Worm (Caenorhabditis elegans) whole organism, late embryonic: ENCODE data around the gene ubh-3.

ENCODE experiments used
- C08G9.2 ChIP-seq: sonication (generic microtip); optimal IDR thresholded peaks from 2 replicates; lab custom pipeline; 2016; ENCODE audit warnings: mild to moderate bottlenecking, missing genetic modification characterization, moderate library complexity, missing compliant biosample characterization
- C38D4.7 ChIP-seq: fragments of 200-800 bp; sonication (Bioruptor generic); optimal IDR thresholded peaks from 2 replicates; lab custom pipeline; 2018; ENCODE audit warnings: mild to moderate bottlenecking, missing genetic modification characterization, moderate library complexity, missing compliant biosample characterization
- K02D7.2 ChIP-seq: sonication (generic microtip); optimal IDR thresholded peaks from 2 replicates; lab custom pipeline; 2017; ENCODE audit warnings: mild to moderate bottlenecking, missing genetic modification characterization, missing compliant biosample characterization
- K09A11.1 ChIP-seq: sonication (generic microtip); optimal IDR thresholded peaks from 2 replicates; lab custom pipeline; 2017; ENCODE audit warnings: antibody characterized with exemption, mild to moderate bottlenecking, missing genetic modification characterization, missing compliant biosample characterization; ENCODE audit not compliant: insufficient read depth
- Y22D7AL.16 ChIP-seq: sonication (generic microtip); optimal IDR thresholded peaks from 2 replicates; lab custom pipeline; 2016; ENCODE audit warnings: missing genetic modification characterization, missing compliant biosample characterization
- ahr-1 ChIP-seq: sonication (generic microtip); optimal IDR thresholded peaks from 2 replicates; lab custom pipeline; 2016; ENCODE audit warnings: missing genetic modification characterization, missing compliant biosample characterization
- ceh-18 ChIP-seq: sonication (generic microtip); optimal IDR thresholded peaks from 2 replicates; lab custom pipeline; 2016; ENCODE audit warnings: missing genetic modification characterization, missing compliant biosample characterization
- ceh-22 ChIP-seq: sonication (generic microtip); optimal IDR thresholded peaks from 2 replicates; lab custom pipeline; 2017; ENCODE audit warnings: missing biosample characterization, missing genetic modification characterization
- ceh-6 ChIP-seq: fragments of 200-800 bp; sonication (Bioruptor generic); optimal IDR thresholded peaks from 2 replicates; lab custom pipeline; 2018; ENCODE audit warnings: mild to moderate bottlenecking, missing genetic modification characterization, missing compliant biosample characterization
- dve-1 ChIP-seq: sonication (generic microtip); optimal IDR thresholded peaks from 2 replicates; lab custom pipeline; 2017; ENCODE audit warnings: antibody characterized with exemption, mild to moderate bottlenecking, missing genetic modification characterization, missing compliant biosample characterization
- elt-2 ChIP-seq: sonication (generic microtip); optimal IDR thresholded peaks from 2 replicates; lab custom pipeline; 2016; ENCODE audit warnings: missing genetic modification reagents, missing genetic modification characterization, missing compliant biosample characterization
- elt-4 ChIP-seq: sonication (generic microtip); optimal IDR thresholded peaks from 2 replicates; lab custom pipeline; 2016; ENCODE audit warnings: missing genetic modification characterization, missing compliant biosample characterization
- eyg-1 ChIP-seq: sonication (generic microtip); optimal IDR thresholded peaks from 2 replicates; lab custom pipeline; 2016; ENCODE audit warnings: missing genotype, missing genetic modification characterization, missing compliant biosample characterization
- fkh-10 ChIP-seq: fragments of 150-350 bp; optimal IDR thresholded peaks from 2 replicates; lab custom pipeline; 2014; ENCODE audit warnings: missing biosample characterization, missing genetic modification reagents, missing genetic modification characterization
- fkh-6 ChIP-seq: sonication (generic microtip); optimal IDR thresholded peaks from 2 replicates; lab custom pipeline; 2016; ENCODE audit warnings: missing genetic modification characterization, missing compliant biosample characterization
- gmeb-2 ChIP-seq: sonication (generic microtip); optimal IDR thresholded peaks from 2 replicates; lab custom pipeline; 2016; ENCODE audit warnings: missing genetic modification characterization, inconsistent platforms, missing compliant biosample characterization
- hlh-13 ChIP-seq: fragments of 200-800 bp; sonication (Bioruptor generic); optimal IDR thresholded peaks from 2 replicates; lab custom pipeline; 2018; ENCODE audit warnings: mild to moderate bottlenecking, missing genetic modification characterization, missing compliant biosample characterization
- hlh-6 ChIP-seq: sonication (generic microtip); optimal IDR thresholded peaks from 2 replicates; lab custom pipeline; 2016; ENCODE audit warnings: missing genotype, missing genetic modification characterization, missing compliant biosample characterization
- hlh-8 ChIP-seq: sonication (generic microtip); optimal IDR thresholded peaks from 2 replicates; lab custom pipeline; 2016; ENCODE audit warnings: missing genotype, missing genetic modification characterization, missing compliant biosample characterization
- lin-11 ChIP-seq: fragments of 200-800 bp; sonication (Bioruptor generic); optimal IDR thresholded peaks from 2 replicates; lab custom pipeline; 2018; ENCODE audit warnings: mild to moderate bottlenecking, missing genetic modification characterization, missing compliant biosample characterization
- madf-2 ChIP-seq: sonication (generic microtip); optimal IDR thresholded peaks from 2 replicates; lab custom pipeline; 2017; ENCODE audit warnings: missing genetic modification characterization, missing compliant biosample characterization
- nfya-1 ChIP-seq: sonication (generic microtip); optimal IDR thresholded peaks from 2 replicates; lab custom pipeline; 2017; ENCODE audit warnings: missing genetic modification characterization, mild to moderate bottlenecking, missing compliant biosample characterization, antibody characterized with exemption, moderate library complexity
- nhr-232 ChIP-seq: sonication (generic microtip); optimal IDR thresholded peaks from 2 replicates; lab custom pipeline; 2016; ENCODE audit warnings: missing genetic modification characterization, missing compliant biosample characterization
- pat-9 ChIP-seq: fragments of 200-800 bp; sonication (Bioruptor generic); optimal IDR thresholded peaks from 2 replicates; lab custom pipeline; 2018; ENCODE audit warnings: mild to moderate bottlenecking, missing genetic modification characterization, moderate library complexity, missing compliant biosample characterization
- pax-1 ChIP-seq: fragments of 150-350 bp; optimal IDR thresholded peaks from 2 replicates; lab custom pipeline; 2014; ENCODE audit warnings: missing biosample characterization, missing genetic modification characterization
- pha-2 ChIP-seq: sonication (generic microtip); optimal IDR thresholded peaks from 2 replicates; lab custom pipeline; 2017; ENCODE audit warnings: mild to moderate bottlenecking, missing genetic modification characterization, missing compliant biosample characterization
- ref-2 ChIP-seq: sonication (generic microtip); optimal IDR thresholded peaks from 2 replicates; lab custom pipeline; 2016; ENCODE audit warnings: missing genetic modification characterization, missing compliant biosample characterization
- rnt-1 ChIP-seq: sonication (generic microtip); optimal IDR thresholded peaks from 2 replicates; lab custom pipeline; 2016; ENCODE audit warnings: missing genetic modification characterization, missing compliant biosample characterization
- sox-2 ChIP-seq: fragments of 200-800 bp; sonication (Bioruptor generic); IDR thresholded peaks from 2 replicates; pipeline ENCODE4 v1.3.6; 2022; ENCODE audit warnings: missing genetic modification reagents, missing genetic modification characterization, missing compliant biosample characterization
- syd-9 ChIP-seq: sonication (generic microtip); optimal IDR thresholded peaks from 2 replicates; lab custom pipeline; 2016; ENCODE audit warnings: mild to moderate bottlenecking, missing genetic modification characterization, moderate library complexity, missing compliant biosample characterization
- tbx-7 ChIP-seq: sonication (generic microtip); optimal IDR thresholded peaks from 2 replicates; lab custom pipeline; 2016; ENCODE audit warnings: missing genotype, missing genetic modification characterization, missing compliant biosample characterization
- ttx-3 ChIP-seq: sonication (generic microtip); optimal IDR thresholded peaks from 2 replicates; lab custom pipeline; 2016; ENCODE audit warnings: missing genetic modification reagents, missing genetic modification characterization, missing compliant biosample characterization
- unc-3 ChIP-seq, 2 experiments: fragments of 200-800 bp in 1 of 2; sonication (Bioruptor generic) in 1 of 2; sonication (generic microtip) in 1 of 2; conservative IDR thresholded peaks in 1 of 2; optimal IDR thresholded peaks in 1 of 2; 2 replicates each; pipeline versions ENCODE4 v1.3.6 to Lab custom; 2016 to 2022; ENCODE audit warnings: missing compliant biosample characterization in 2 of 2, missing genetic modification characterization in 2 of 2, missing genetic modification reagents in 1 of 2
- unc-42 ChIP-seq: sonication (generic microtip); optimal IDR thresholded peaks from 2 replicates; lab custom pipeline; 2016; ENCODE audit warnings: missing genotype, missing genetic modification characterization, missing compliant biosample characterization
- ztf-16 ChIP-seq: sonication (generic microtip); optimal IDR thresholded peaks from 2 replicates; lab custom pipeline; 2017; ENCODE audit warnings: missing genetic modification characterization, missing compliant biosample characterization

Gene ubh-3

DNA sequence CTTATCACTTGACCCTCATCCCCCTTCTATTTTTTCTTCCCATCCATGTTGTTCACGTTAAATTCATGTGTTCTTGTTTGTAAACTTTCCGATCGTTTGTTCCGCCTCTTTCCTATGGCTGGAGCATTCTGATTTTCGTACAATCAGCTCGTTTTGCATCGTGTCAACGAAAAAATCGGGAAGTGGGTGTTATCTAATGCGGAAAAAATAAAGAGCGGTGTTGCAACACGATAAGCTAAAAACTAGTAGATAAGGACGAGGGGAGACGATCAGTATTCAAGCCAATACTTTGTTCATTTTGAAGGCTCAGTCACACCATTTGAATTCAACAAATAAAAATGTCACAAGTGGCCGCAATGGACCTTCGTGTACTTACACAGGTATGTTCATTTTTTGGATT is 16.2 kb upstream of the ubh-3 start, which contains the start of gene acs-1:
TSS of gene acs-1 (plus strand) at position 233 of the 400 bp plus-strand sequence.
- TF ChIP-seq madf-2 (no peak), elt-2 (peak; percentile 43)
- TF ChIP-seq, all 69 proteins: peak for 1

DNA sequence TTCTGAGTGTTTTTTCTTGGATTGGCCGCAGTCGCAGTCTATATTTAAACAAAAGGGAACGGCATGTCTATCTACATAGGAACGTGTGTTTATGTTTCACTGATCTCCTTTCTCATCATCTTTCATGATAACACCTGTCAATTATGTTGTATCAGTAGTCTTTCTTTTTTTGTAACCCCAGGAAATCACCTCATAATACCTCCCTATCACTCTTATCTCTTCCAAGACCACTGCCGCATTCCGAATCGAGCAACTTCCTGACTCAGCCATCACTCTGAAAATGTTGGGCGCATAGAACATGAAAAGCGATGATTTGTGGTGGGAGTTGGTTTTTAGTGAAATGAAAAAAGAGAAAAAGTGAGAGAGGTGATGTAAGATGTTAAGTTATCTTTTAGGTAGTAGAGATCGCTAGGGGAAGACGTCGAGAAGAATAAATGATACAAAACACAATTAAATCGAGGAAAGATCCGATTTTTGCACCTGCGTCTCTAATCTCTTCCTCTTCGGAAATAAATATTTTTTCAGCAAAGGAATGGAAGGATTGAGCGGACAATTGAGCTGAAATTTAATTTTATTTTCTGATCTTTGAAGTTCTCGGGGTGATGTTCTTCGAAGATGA is 14.4 kb upstream of the ubh-3 start:
- peak; percentile 10 for TF ChIP-seq elt-2
- TF ChIP-seq pat-9 (tag; lab: Kevin White, UChicago): no peak

DNA sequence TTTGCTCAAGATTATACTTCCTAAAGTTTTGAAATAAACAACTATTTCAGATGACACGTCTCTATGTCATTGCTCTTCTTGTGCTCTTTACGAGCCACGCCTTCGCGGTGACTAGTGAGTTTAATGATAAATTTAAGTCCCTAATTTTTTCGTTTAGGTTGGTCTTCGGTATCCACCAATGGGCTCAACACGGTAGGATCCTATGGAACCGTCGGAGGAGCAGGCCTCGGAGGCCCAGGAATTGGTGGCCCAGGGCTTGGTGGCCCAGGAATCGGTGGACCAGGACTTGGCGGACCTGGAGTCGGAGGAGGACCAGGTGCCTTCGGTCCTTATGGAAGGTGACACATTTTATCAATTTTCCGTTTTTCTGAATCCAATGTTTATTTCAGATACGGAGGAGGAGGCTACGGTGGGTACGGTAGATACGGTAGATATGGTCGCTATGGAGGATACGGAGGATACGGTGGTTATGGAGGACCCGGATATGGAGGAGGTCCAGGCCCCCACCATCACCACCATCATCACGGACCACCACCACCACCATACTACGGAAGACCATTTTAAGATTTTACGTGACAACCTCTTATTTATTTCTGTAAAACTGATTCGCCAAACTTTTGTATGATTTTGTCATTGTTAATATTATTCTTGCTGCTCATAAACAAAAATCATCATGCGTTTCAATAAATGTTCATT is 11.9 kb upstream of the ubh-3 start, which contains the start of the genes F46E10.2 and F46E10.18:
TSS of gene F46E10.2 (plus strand) at position 51 of the 696 bp plus-strand sequence.
TSS of gene F46E10.18 (plus strand) at position 646 of the 696 bp plus-strand sequence.
- no peak for TF ChIP-seq hlh-8 (tag; lab: Kevin White, UChicago)
- no peak for TF ChIP-seq ceh-22
- no peak for TF ChIP-seq pha-2 (tag; lab: Kevin White, UChicago)
- no peak for TF ChIP-seq ref-2 (tag; lab: Kevin White, UChicago)
- no peak for TF ChIP-seq C38D4.7 (GFP tag; lab: Kevin White, UChicago)
- TF ChIP-seq Y22D7AL.16: no peak
- no peak for TF ChIP-seq ceh-18
- no peak for TF ChIP-seq ttx-3 (tag; lab: Kevin White, UChicago)
- TF ChIP-seq nfya-1 (tag; lab: Kevin White, UChicago): no peak
- TF ChIP-seq ahr-1 (tag; lab: Kevin White, UChicago): no peak
- TF ChIP-seq K02D7.2 (tag; lab: Kevin White, UChicago): no peak
- no peak for TF ChIP-seq tbx-7
- no peak for TF ChIP-seq ceh-6 (GFP tag; lab: Kevin White, UChicago)
- TF ChIP-seq unc-42: no peak
- TF ChIP-seq ztf-16 (tag; lab: Kevin White, UChicago): no peak
- TF ChIP-seq K09A11.1 (tag; lab: Kevin White, UChicago): no peak
- no peak for TF ChIP-seq rnt-1 (tag; lab: Kevin White, UChicago)

DNA sequence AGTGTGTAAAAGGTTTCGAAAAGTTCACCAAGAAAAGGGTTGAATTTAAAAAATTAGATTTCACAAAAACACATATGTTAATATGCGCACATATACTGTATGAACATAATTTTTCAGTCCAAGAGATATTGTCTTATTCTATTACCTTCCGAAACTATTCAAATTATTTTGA is 9.5 kb upstream of the ubh-3 start, which contains the start of gene F46E10.3:
TSS of gene F46E10.3 (plus strand) at position 73 of the 172 bp plus-strand sequence.
- no peak for TF ChIP-seq fkh-10 (GFP tag; lab: Kevin White, UChicago)
- TF ChIP-seq hlh-6 (tag; lab: Kevin White, UChicago): no peak
- TF ChIP-seq pax-1 (tag; lab: Kevin White, UChicago): no peak
- TF ChIP-seq unc-3 (GFP tag; conservative IDR thresholded peaks at IDR 0.05; lab: Robert Waterston, UW): no peak
- no peak for TF ChIP-seq unc-3 (tag; optimal IDR thresholded peaks at IDR 0.05; lab: Kevin White, UChicago)
- TF ChIP-seq C38D4.7 (GFP tag; lab: Kevin White, UChicago): no peak
- no peak for TF ChIP-seq fkh-6 (tag; lab: Kevin White, UChicago)
- TF ChIP-seq, all 69 proteins: peak for 0

DNA sequence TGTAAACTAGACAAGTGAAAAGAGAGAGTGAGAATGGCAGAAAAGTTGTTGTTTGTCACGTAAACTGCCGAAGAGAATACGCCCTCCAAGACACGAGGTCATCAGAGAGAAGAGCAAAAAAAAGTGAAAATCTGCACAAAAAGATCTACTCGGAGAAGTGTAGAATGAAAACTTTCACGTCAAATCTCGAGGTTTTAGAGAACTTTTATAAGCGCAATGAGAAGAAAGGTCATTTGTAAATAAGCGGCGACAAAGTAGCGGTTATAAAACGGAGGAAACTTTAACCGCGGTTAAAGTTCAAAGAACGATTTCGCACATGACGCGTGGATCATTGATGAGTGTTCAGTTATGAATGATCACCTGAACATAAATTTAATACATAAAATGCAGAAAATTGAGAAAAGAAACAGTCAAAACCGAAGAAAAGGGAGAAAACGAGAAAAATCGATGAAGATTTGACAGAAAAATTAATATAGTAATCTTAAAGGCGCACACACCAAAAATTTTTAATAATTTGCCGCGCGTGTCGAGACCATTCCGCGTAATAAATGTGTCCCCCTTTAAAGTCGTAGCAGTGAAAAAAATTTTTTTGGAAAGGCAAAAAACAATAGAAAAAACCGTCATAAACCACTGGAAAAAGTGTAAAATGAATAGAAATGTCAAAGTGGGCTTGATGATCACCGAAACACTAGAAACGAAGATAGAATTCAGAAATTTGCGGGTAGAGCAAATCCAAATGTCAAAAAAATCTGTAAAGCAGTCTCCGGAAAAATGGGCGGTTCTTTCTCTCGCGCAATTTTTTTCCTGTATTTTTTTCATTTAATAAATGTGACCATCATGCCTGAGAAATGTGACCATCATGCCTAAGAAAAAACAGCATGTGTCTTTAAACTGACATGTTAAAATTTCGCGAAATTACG is 9.0 kb upstream of the ubh-3 start:
- TF ChIP-seq eyg-1 (no peak), C08G9.2 (tag; lab: Kevin White, UChicago) (no peak), ceh-22 (no peak), gmeb-2 (tag; lab: Kevin White, UChicago) (no peak), lin-11 (tag; lab: Kevin White, UChicago) (no peak), dve-1 (tag; lab: Kevin White, UChicago) (no peak), nhr-232 (tag; lab: Kevin White, UChicago) (no peak), nfya-1 (tag; lab: Kevin White, UChicago) (no peak), hlh-13 (GFP tag; lab: Kevin White, UChicago) (no peak), ttx-3 (tag; lab: Kevin White, UChicago) (no peak), sox-2 (GFP tag; lab: Robert Waterston, UW) (no peak), syd-9 (tag; lab: Kevin White, UChicago) (no peak), elt-4 (tag; lab: Kevin White, UChicago) (no peak)
